Fruit fly (Drosophila melanogaster) whole organism, embryonic: ENCODE measurements around the gene Mlp84B.

Experiments
- ATbp ChIP-seq: fragments of 200-800 bp; sonication (Bioruptor generic); optimal IDR thresholded peaks from 2 replicates; lab custom pipeline; 2017; ENCODE audit warnings: missing biosample characterization, mild to moderate bottlenecking, missing genetic modification characterization, missing genetic modification reagents
- CG11247 ChIP-seq: fragments of 200-800 bp; sonication (Bioruptor generic); IDR thresholded peaks from 2 replicates; pipeline ENCODE4 v1.3.6; 2022; ENCODE audit warnings: missing biosample characterization, missing genetic modification characterization
- CG11504 ChIP-seq: fragments of 200-800 bp; sonication (Bioruptor generic); optimal IDR thresholded peaks from 3 replicates; lab custom pipeline; 2019; ENCODE audit warnings: missing biosample characterization, mild to moderate bottlenecking, missing genetic modification characterization, moderate library complexity
- CG11695 ChIP-seq: fragments of 200-800 bp; sonication (Bioruptor generic); IDR thresholded peaks from 3 replicates; pipeline ENCODE4 v1.3.6; 2022; ENCODE audit warnings: missing biosample characterization, missing genetic modification characterization
- CG13624 ChIP-seq: fragments of 200-800 bp; sonication (Bioruptor generic); optimal IDR thresholded peaks from 2 replicates; lab custom pipeline; 2016; ENCODE audit warnings: missing biosample characterization, missing genetic modification characterization
- CG14667 ChIP-seq: fragments of 200-800 bp; sonication (Bioruptor generic); IDR thresholded peaks from 2 replicates; pipeline ENCODE4 v1.3.6; 2022; ENCODE audit warnings: missing biosample characterization, missing genetic modification characterization
- CG15011 ChIP-seq: fragments of 200-800 bp; sonication (Bioruptor generic); optimal IDR thresholded peaks from 3 replicates; lab custom pipeline; 2018; ENCODE audit warnings: missing biosample characterization, mild to moderate bottlenecking, missing genetic modification characterization
- CG1602 ChIP-seq: fragments of 200-800 bp; sonication (Bioruptor generic); optimal IDR thresholded peaks from 3 replicates; lab custom pipeline; 2016; ENCODE audit warnings: missing biosample characterization, missing genetic modification characterization
- CG17612 ChIP-seq: fragments of 200-800 bp; sonication (Bioruptor generic); IDR thresholded peaks from 2 replicates; pipeline ENCODE4 v1.3.6; 2022; ENCODE audit warnings: missing biosample characterization, missing genetic modification characterization
- CG18476 ChIP-seq: fragments of 200-800 bp; sonication (Bioruptor generic); optimal IDR thresholded peaks from 2 replicates; lab custom pipeline; 2016; ENCODE audit warnings: missing biosample characterization, mild to moderate bottlenecking, missing genetic modification characterization
- CG18764 ChIP-seq: fragments of 200-800 bp; sonication (Bioruptor generic); optimal IDR thresholded peaks from 3 replicates; lab custom pipeline; 2016; ENCODE audit warnings: missing biosample characterization, missing genetic modification characterization
- CG4328 ChIP-seq: fragments of 200-800 bp; sonication (Bioruptor generic); optimal IDR thresholded peaks from 3 replicates; lab custom pipeline; 2017; ENCODE audit warnings: missing biosample characterization, missing genetic modification reagents, missing genetic modification characterization
- CG6254 ChIP-seq: fragments of 200-800 bp; sonication (Bioruptor generic); optimal IDR thresholded peaks from 3 replicates; lab custom pipeline; 2017; ENCODE audit warnings: mild to moderate bottlenecking, missing biosample characterization, missing genetic modification reagents, missing genetic modification characterization
- CG6765 ChIP-seq: fragments of 200-800 bp; sonication (Bioruptor generic); optimal IDR thresholded peaks from 3 replicates; lab custom pipeline; 2017; ENCODE audit warnings: missing biosample characterization, mild to moderate bottlenecking, missing genetic modification characterization
- CG7963 ChIP-seq: fragments of 200-800 bp; sonication (Bioruptor generic); IDR thresholded peaks from 3 replicates; pipeline ENCODE4 v1.3.6; 2022; ENCODE audit warnings: missing biosample characterization, missing genetic modification characterization; ENCODE audit not compliant: partially characterized antibody
- CG7987 ChIP-seq: fragments of 200-800 bp; sonication (Bioruptor generic); optimal IDR thresholded peaks from 2 replicates; lab custom pipeline; 2018; ENCODE audit warnings: missing biosample characterization, mild to moderate bottlenecking, missing genetic modification characterization, moderate library complexity
- CG8944 ChIP-seq: fragments of 200-800 bp; sonication (Bioruptor generic); optimal IDR thresholded peaks from 3 replicates; lab custom pipeline; 2016; ENCODE audit warnings: missing biosample characterization, missing genetic modification characterization
- Dad ChIP-seq: fragments of 200-800 bp; sonication (Bioruptor generic); optimal IDR thresholded peaks from 3 replicates; lab custom pipeline; 2016; ENCODE audit warnings: missing biosample characterization, missing genetic modification characterization
- Deaf1 ChIP-seq: fragments of 200-800 bp; optimal IDR thresholded peaks from 3 replicates; lab custom pipeline; 2019; ENCODE audit warnings: missing biosample characterization, mild to moderate bottlenecking, missing genetic modification characterization, moderate library complexity
- Dip3 ChIP-seq: fragments of 200-800 bp; sonication (Bioruptor generic); optimal IDR thresholded peaks from 3 replicates; lab custom pipeline; 2016; ENCODE audit warnings: missing biosample characterization, missing genetic modification characterization
- Eip74EF ChIP-seq, 2 experiments: fragments of 200-800 bp in 1 of 2; fragments of >200 bp in 1 of 2; sonication (Bioruptor generic) in 1 of 2; optimal IDR thresholded peaks; 2 replicates each; lab custom pipeline; 2017 to 2019; ENCODE audit warnings: missing biosample characterization in 2 of 2, missing genetic modification characterization in 2 of 2, mild to moderate bottlenecking in 1 of 2, moderate library complexity in 1 of 2
- Fer2 ChIP-seq: fragments of 200-800 bp; sonication (Bioruptor generic); optimal IDR thresholded peaks from 2 replicates; lab custom pipeline; 2018; ENCODE audit warnings: missing biosample characterization, mild to moderate bottlenecking, missing genetic modification characterization, moderate library complexity
- H15 ChIP-seq: fragments of 200-800 bp; sonication (Bioruptor generic); IDR thresholded peaks from 3 replicates; pipeline ENCODE4 v1.3.6; 2022; ENCODE audit warnings: missing biosample characterization, missing genetic modification characterization
- Jarid2 ChIP-seq: fragments of 200-800 bp; sonication (Bioruptor generic); optimal IDR thresholded peaks from 3 replicates; lab custom pipeline; 2017; ENCODE audit warnings: mild to moderate bottlenecking, missing biosample characterization, missing genetic modification reagents, missing genetic modification characterization
- TFAM ChIP-seq: fragments of 200-800 bp; sonication (Bioruptor generic); optimal IDR thresholded peaks from 2 replicates; lab custom pipeline; 2017; ENCODE audit warnings: missing biosample characterization, missing genetic modification characterization, inconsistent platforms
- Trl ChIP-seq, 3 experiments: fragments of >200 bp in 2 of 3; fragments of 200-800 bp in 1 of 3; sonication (Bioruptor generic) in 1 of 3; optimal IDR thresholded peaks; 2 replicates in 1 of 3; 3 replicates in 2 of 3; lab custom pipeline; 2016 to 2017; ENCODE audit warnings: missing biosample characterization in 1 of 3, missing genetic modification characterization in 1 of 3
- ac ChIP-seq: fragments of 200-800 bp; sonication (Bioruptor generic); optimal IDR thresholded peaks from 3 replicates; lab custom pipeline; 2017; ENCODE audit warnings: missing biosample characterization, mild to moderate bottlenecking, missing genetic modification characterization
- ara ChIP-seq: fragments of 200-800 bp; sonication (Bioruptor generic); IDR thresholded peaks from 2 replicates; pipeline ENCODE4 v1.3.6; 2022; ENCODE audit warnings: missing biosample characterization, missing genetic modification characterization
- bab2 ChIP-seq: fragments of 200-800 bp; sonication (Bioruptor generic); optimal IDR thresholded peaks from 2 replicates; lab custom pipeline; 2016; ENCODE audit warnings: missing biosample characterization, missing genetic modification characterization
- bowl ChIP-seq: fragments of 200-800 bp; sonication (Bioruptor generic); IDR thresholded peaks from 2 replicates; pipeline ENCODE4 v1.3.6; 2022; ENCODE audit warnings: missing biosample characterization, missing genetic modification characterization
- bsh ChIP-seq, 2 experiments: fragments of 200-800 bp; sonication (Bioruptor generic); optimal IDR thresholded peaks; 2 replicates each; lab custom pipeline; 2017 to 2018; ENCODE audit warnings: mild to moderate bottlenecking in 2 of 2, missing biosample characterization in 2 of 2, missing genetic modification characterization in 2 of 2, moderate library complexity in 1 of 2
- cg ChIP-seq: fragments of 200-800 bp; sonication (Bioruptor generic); optimal IDR thresholded peaks from 3 replicates; lab custom pipeline; 2019; ENCODE audit warnings: missing biosample characterization, mild to moderate bottlenecking, missing genetic modification characterization, moderate library complexity
- dan ChIP-seq: fragments of 200-800 bp; sonication (Bioruptor generic); IDR thresholded peaks from 2 replicates; pipeline ENCODE4 v1.3.6; 2022; ENCODE audit warnings: missing biosample characterization, missing genetic modification characterization
- fd3F ChIP-seq: fragments of 200-800 bp; sonication (Bioruptor generic); optimal IDR thresholded peaks from 2 replicates; lab custom pipeline; 2018; ENCODE audit warnings: missing biosample characterization, mild to moderate bottlenecking, missing genetic modification characterization, moderate library complexity
- ftz-f1 ChIP-seq: fragments of 200-800 bp; sonication (Bioruptor generic); optimal IDR thresholded peaks from 2 replicates; lab custom pipeline; 2016; ENCODE audit warnings: missing biosample characterization, missing genetic modification characterization
- fu2 ChIP-seq: fragments of 200-800 bp; sonication (Bioruptor generic); optimal IDR thresholded peaks from 2 replicates; lab custom pipeline; 2016; ENCODE audit warnings: missing biosample characterization, missing genetic modification characterization
- gem ChIP-seq: fragments of 200-800 bp; sonication (Bioruptor generic); optimal IDR thresholded peaks from 2 replicates; lab custom pipeline; 2019; ENCODE audit warnings: missing biosample characterization, mild to moderate bottlenecking, missing genetic modification characterization, moderate library complexity
- grau ChIP-seq: fragments of 200-800 bp; optimal IDR thresholded peaks from 3 replicates; lab custom pipeline; 2019; ENCODE audit warnings: missing biosample characterization, mild to moderate bottlenecking, missing genetic modification characterization, moderate library complexity
- gro ChIP-seq: fragments of 200-800 bp; sonication (Bioruptor generic); optimal IDR thresholded peaks from 2 replicates; lab custom pipeline; 2016; ENCODE audit warnings: missing biosample characterization, missing genetic modification characterization
- gt ChIP-seq: fragments of 200-800 bp; sonication (Bioruptor generic); IDR thresholded peaks from 2 replicates; pipeline ENCODE4 v1.3.6; 2022; ENCODE audit warnings: missing biosample characterization, missing genetic modification characterization
- kah ChIP-seq: fragments of 200-800 bp; sonication (Bioruptor generic); optimal IDR thresholded peaks from 2 replicates; lab custom pipeline; 2018; ENCODE audit warnings: missing biosample characterization, mild to moderate bottlenecking, missing genetic modification characterization
- nerfin-2 ChIP-seq: fragments of 200-800 bp; sonication (Bioruptor generic); IDR thresholded peaks from 2 replicates; pipeline ENCODE4 v1.3.6; 2022; ENCODE audit warnings: missing biosample characterization, missing genetic modification characterization; ENCODE audit not compliant: partially characterized antibody
- onecut ChIP-seq: fragments of 200-800 bp; sonication (Bioruptor generic); IDR thresholded peaks from 2 replicates; pipeline ENCODE4 v1.3.6; 2022; ENCODE audit warnings: missing biosample characterization, missing genetic modification characterization
- peb ChIP-seq: fragments of 200-800 bp; sonication (Bioruptor generic); IDR thresholded peaks from 2 replicates; pipeline ENCODE4 v1.3.6; 2022; ENCODE audit warnings: missing biosample characterization, missing genetic modification characterization
- pros ChIP-seq: fragments of 200-800 bp; sonication (Bioruptor generic); optimal IDR thresholded peaks from 3 replicates; lab custom pipeline; 2019; ENCODE audit warnings: missing biosample characterization, mild to moderate bottlenecking, missing genetic modification characterization, moderate library complexity
- sens-2 ChIP-seq: fragments of 200-800 bp; sonication (Bioruptor generic); IDR thresholded peaks from 2 replicates; pipeline ENCODE4 v1.3.6; 2022; ENCODE audit warnings: missing biosample characterization, missing genetic modification characterization
- seq ChIP-seq: fragments of 200-800 bp; sonication (Bioruptor generic); IDR thresholded peaks from 2 replicates; pipeline ENCODE4 v1.3.6; 2022; ENCODE audit warnings: missing biosample characterization, missing genetic modification characterization
- sisA ChIP-seq: fragments of 200-800 bp; sonication (Bioruptor generic); IDR thresholded peaks from 2 replicates; pipeline ENCODE4 v1.3.6; 2022; ENCODE audit warnings: missing biosample characterization, missing genetic modification characterization
- trh ChIP-seq: fragments of 200-800 bp; sonication (Bioruptor generic); optimal IDR thresholded peaks from 2 replicates; lab custom pipeline; 2016; ENCODE audit warnings: missing biosample characterization, missing genetic modification characterization
- yki ChIP-seq: fragments of >200 bp; optimal IDR thresholded peaks from 3 replicates; lab custom pipeline; 2018
- zfh1 ChIP-seq: fragments of 200-800 bp; sonication (Bioruptor generic); IDR thresholded peaks from 3 replicates; pipeline ENCODE4 v1.3.6; 2022; ENCODE audit warnings: missing biosample characterization, missing genetic modification characterization

Gene Mlp84B

DNA sequence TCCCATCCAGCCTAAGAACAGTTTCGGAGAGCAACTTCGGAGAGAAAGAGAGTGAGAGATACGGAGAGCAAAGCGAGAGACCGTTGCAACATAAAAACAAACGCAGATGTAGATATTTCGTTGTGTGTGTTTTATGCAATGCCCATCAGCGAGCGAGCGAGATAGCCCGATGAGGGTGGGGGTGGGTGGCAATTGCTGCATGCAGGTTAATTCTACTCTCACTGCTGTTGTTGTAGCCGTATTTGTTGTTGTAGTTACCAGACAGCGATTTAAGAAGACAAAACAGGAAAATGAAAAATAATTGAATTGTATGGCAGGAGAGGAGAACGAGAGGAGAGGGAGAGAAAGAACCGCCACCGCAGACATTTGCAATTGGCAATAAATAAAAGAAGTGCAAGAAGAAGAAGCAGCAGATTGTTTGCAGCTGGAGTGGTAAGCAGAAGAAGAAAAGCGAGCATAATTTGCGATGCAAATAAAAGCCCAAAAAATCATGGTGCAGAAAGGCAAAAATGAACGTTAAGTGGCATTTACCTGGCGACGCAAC lies 7.7 kb downstream of the Mlp84B start (continued):
- TF ChIP-seq ac (GFP tag; lab: Kevin White, UChicago), result peak; percentile 19
- TF ChIP-seq zfh1 (GFP tag; lab: Robert Waterston, UW), result no peak
- no peak for TF ChIP-seq CG17612 (GFP tag; lab: Robert Waterston, UW)
- no peak for TF ChIP-seq Eip74EF (GFP tag; optimal IDR thresholded peaks at IDR 0.05; lab: Kevin White, UChicago)
- TF ChIP-seq grau (tag; lab: Kevin White, UChicago), result no peak
- no peak for TF ChIP-seq CG7963 (GFP tag; lab: Robert Waterston, UW)
- no peak for TF ChIP-seq onecut
- TF ChIP-seq CG13624 (GFP tag; lab: Kevin White, UChicago), result no peak
- TF ChIP-seq ATbp (GFP tag; lab: Kevin White, UChicago), result no peak
- no peak for TF ChIP-seq CG6254 (GFP tag; lab: Kevin White, UChicago)
- TF ChIP-seq sisA, result no peak
- TF ChIP-seq ara (GFP tag; lab: Robert Waterston, UW), result no peak
- TF ChIP-seq Deaf1 (tag; lab: Kevin White, UChicago), result no peak
- no peak for TF ChIP-seq nerfin-2
- TF ChIP-seq CG11695 (GFP tag; lab: Robert Waterston, UW), result no peak
- TF ChIP-seq H15 (GFP tag; lab: Robert Waterston, UW), result no peak
- no peak for TF ChIP-seq CG8944 (GFP tag; lab: Kevin White, UChicago)
- no peak for TF ChIP-seq CG11247 (GFP tag; lab: Robert Waterston, UW)
- no peak for TF ChIP-seq bowl (GFP tag; lab: Robert Waterston, UW)
- no peak for TF ChIP-seq sens-2 (GFP tag; lab: Robert Waterston, UW)
- no peak for TF ChIP-seq fd3F (GFP tag; lab: Kevin White, UChicago)
- TF ChIP-seq pros, result peak; percentile 78
- no peak for TF ChIP-seq kah (GFP tag; lab: Kevin White, UChicago)
- TF ChIP-seq CG1602 (GFP tag; lab: Kevin White, UChicago), result no peak
- no peak for TF ChIP-seq CG15011 (GFP tag; lab: Kevin White, UChicago)
- TF ChIP-seq Jarid2 (GFP tag; lab: Kevin White, UChicago), result no peak
- peak; percentile 83 for TF ChIP-seq cg (GFP tag; lab: Kevin White, UChicago)
- TF ChIP-seq gem (tag; lab: Kevin White, UChicago), result no peak
- no peak for TF ChIP-seq CG18764 (GFP tag; lab: Kevin White, UChicago)
- TF ChIP-seq ftz-f1 (GFP tag; lab: Kevin White, UChicago), result no peak
- no peak for TF ChIP-seq dan
- TF ChIP-seq peb (GFP tag; lab: Robert Waterston, UW), result no peak
- TF ChIP-seq Dad, result no peak
- TF ChIP-seq seq, result 0 out of 2 replicates have a peak, but pooled peaks have one; percentile 12
- TF ChIP-seq trh (GFP tag; lab: Kevin White, UChicago), result no peak
- TF ChIP-seq CG4328, result no peak
- no peak for TF ChIP-seq fu2
- TF ChIP-seq gro (GFP tag; lab: Kevin White, UChicago), result no peak
- no peak for TF ChIP-seq CG14667 (GFP tag; lab: Robert Waterston, UW)
- no peak for TF ChIP-seq bab2 (GFP tag; lab: Kevin White, UChicago)
- TF ChIP-seq CG6765, result no peak
- TF ChIP-seq gt (GFP tag; lab: Robert Waterston, UW), result no peak
- peak; percentile 25 for TF ChIP-seq CG11504 (tag; lab: Kevin White, UChicago)
- TF ChIP-seq CG7987, result no peak
- TF ChIP-seq Dip3 (GFP tag; lab: Kevin White, UChicago), result no peak
- TF ChIP-seq bsh (GFP tag; optimal IDR thresholded peaks at IDR 0.05; lab: Kevin White, UChicago), result peak in 1 of 2 experiments; percentile 50
- no peak for TF ChIP-seq CG18476
- TF ChIP-seq TFAM (GFP tag; lab: Kevin White, UChicago), result no peak
- peak; percentile 81 to 96 for TF ChIP-seq Trl (optimal IDR thresholded peaks at IDR 0.05; lab: Kevin White, UChicago)
- TF ChIP-seq Trl (GFP tag; optimal IDR thresholded peaks at IDR 0.05; lab: Kevin White, UChicago), result no peak
- TF ChIP-seq yki (lab: Kevin White, UChicago), result peak; percentile 71
- TF ChIP-seq Fer2 (tag; lab: Kevin White, UChicago), result no peak
